Worm (Caenorhabditis elegans) whole organism, mixed stage, embryonic: ENCODE data around the gene sru-38.

ENCODE experiments used
- M03D4.4 ChIP-seq: sonication (generic microtip); optimal IDR thresholded peaks from 2 replicates; lab custom pipeline; 2017; ENCODE audit warnings: mild to moderate bottlenecking, missing genetic modification characterization, missing compliant biosample characterization
- cnd-1 ChIP-seq: fragments of 200-800 bp; sonication (Bioruptor generic); optimal IDR thresholded peaks from 2 replicates; lab custom pipeline; 2018; ENCODE audit warnings: mild to moderate bottlenecking, missing genetic modification characterization, missing compliant biosample characterization
- elt-3 ChIP-seq: fragments of 150-350 bp; optimal IDR thresholded peaks from 2 replicates; lab custom pipeline; 2014; ENCODE audit warnings: missing biosample characterization, missing genetic modification characterization
- mep-1 ChIP-seq: fragments of 150-350 bp; optimal IDR thresholded peaks from 2 replicates; lab custom pipeline; 2017; ENCODE audit warnings: missing biosample characterization, missing genetic modification reagents, missing genetic modification characterization, inconsistent platforms
- nhr-12 ChIP-seq: fragments of 150-350 bp; optimal IDR thresholded peaks from 2 replicates; lab custom pipeline; 2014; ENCODE audit warnings: missing biosample characterization, missing genetic modification characterization
- nhr-237 ChIP-seq: fragments of 150-350 bp; optimal IDR thresholded peaks from 2 replicates; lab custom pipeline; 2014; ENCODE audit warnings: missing biosample characterization, missing genetic modification characterization
- nhr-28 ChIP-seq: fragments of 150-350 bp; optimal IDR thresholded peaks from 2 replicates; lab custom pipeline; 2014; ENCODE audit warnings: missing biosample characterization, missing genetic modification characterization
- nhr-76 ChIP-seq: sonication (generic microtip); optimal IDR thresholded peaks from 2 replicates; lab custom pipeline; 2017; ENCODE audit warnings: missing biosample characterization, missing genetic modification characterization
- snpc-4 ChIP-seq: fragments of 150-350 bp; optimal IDR thresholded peaks from 2 replicates; lab custom pipeline; 2014; ENCODE audit warnings: missing biosample characterization, missing genetic modification characterization
- zip-8 ChIP-seq: fragments of 150-350 bp; optimal IDR thresholded peaks from 2 replicates; lab custom pipeline; 2014; ENCODE audit warnings: missing biosample characterization, missing genetic modification characterization

DNA sequence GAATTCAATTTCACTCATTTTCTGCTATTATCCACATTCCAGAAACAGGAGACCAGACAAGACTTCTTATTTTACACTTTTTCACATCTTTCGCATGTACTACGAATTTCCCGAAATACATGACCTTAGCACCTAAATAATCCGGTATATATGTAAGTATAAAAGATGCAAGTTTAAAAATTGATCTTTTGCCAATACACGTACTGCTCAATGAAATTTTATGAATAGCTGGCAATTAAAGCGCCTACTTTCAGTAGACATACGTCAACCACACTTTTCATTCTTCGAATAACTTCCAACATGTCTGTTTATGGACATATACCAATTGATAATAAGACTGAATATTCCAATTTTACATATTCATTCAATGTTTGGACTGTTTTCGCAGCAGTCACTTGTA, 32.7 kb downstream of the sru-38 start, which contains the start of gene sru-39:
- TF ChIP-seq mep-1, result no peak
- TF ChIP-seq nhr-76 (tag; lab: Kevin White, UChicago), result no peak
- no peak for TF ChIP-seq M03D4.4
- TF ChIP-seq nhr-12 (tag; lab: Kevin White, UChicago), result no peak
- TF ChIP-seq nhr-237 (tag; lab: Kevin White, UChicago), result no peak
- TF ChIP-seq snpc-4, result no peak
- TF ChIP-seq cnd-1, result no peak
- TF ChIP-seq elt-3 (tag; lab: Kevin White, UChicago), result no peak
- no peak for TF ChIP-seq zip-8 (tag; lab: Kevin White, UChicago)
- no peak for TF ChIP-seq nhr-28 (tag; lab: Kevin White, UChicago)
